Worm (Caenorhabditis elegans): ENCODE data around the gene egas-4.

ce11 chrIV:7520258-7520657, 22.6 kb upstream of the egas-4 start:
- no peak for TF ChIP-seq egl-27 (tag; optimal IDR thresholded peaks at IDR 0.05)
- TF ChIP-seq nhr-77 (tag; optimal IDR thresholded peaks at IDR 0.05), result no peak
- no peak for TF ChIP-seq mdl-1 (tag; optimal IDR thresholded peaks at IDR 0.05)
- TF ChIP-seq aly-2 (tag; optimal IDR thresholded peaks at IDR 0.05), result no peak
- no peak for TF ChIP-seq nhr-76 (tag; optimal IDR thresholded peaks at IDR 0.05)
- no peak for TF ChIP-seq ceh-82 (tag; optimal IDR thresholded peaks at IDR 0.05)
- TF ChIP-seq ztf-11 (tag; optimal IDR thresholded peaks at IDR 0.05), result no peak
- TF ChIP-seq pha-4 (tag; optimal IDR thresholded peaks at IDR 0.05), result peak; percentile 50
